Fruit fly (Drosophila melanogaster) whole organism, embryonic: ENCODE measurements around the gene Drs.

Experiments used
- ATbp ChIP-seq: fragments of 200-800 bp; sonication (Bioruptor generic); optimal IDR thresholded peaks from 2 replicates; lab custom pipeline; 2017; ENCODE audit warnings: missing biosample characterization, mild to moderate bottlenecking, missing genetic modification characterization, missing genetic modification reagents
- Atf3 ChIP-seq: fragments of 200-800 bp; sonication (Bioruptor generic); optimal IDR thresholded peaks from 3 replicates; lab custom pipeline; 2016; ENCODE audit warnings: missing biosample characterization, missing genetic modification characterization
- B-H1 ChIP-seq: fragments of 200-800 bp; sonication (Bioruptor generic); IDR thresholded peaks from 3 replicates; pipeline ENCODE4 v1.3.6; 2022; ENCODE audit warnings: missing biosample characterization, missing genetic modification characterization
- Bteb2 ChIP-seq: fragments of 200-800 bp; sonication (Bioruptor generic); optimal IDR thresholded peaks from 2 replicates; lab custom pipeline; 2016; ENCODE audit warnings: missing biosample characterization, missing genetic modification characterization
- C15 ChIP-seq: fragments of 200-800 bp; sonication (Bioruptor generic); IDR thresholded peaks from 3 replicates; pipeline ENCODE4 v1.3.6; 2022; ENCODE audit warnings: missing biosample characterization, missing genetic modification characterization
- CG10267 ChIP-seq: fragments of 200-800 bp; sonication (Bioruptor generic); optimal IDR thresholded peaks from 2 replicates; lab custom pipeline; 2018; ENCODE audit warnings: missing biosample characterization, mild to moderate bottlenecking, missing genetic modification characterization, moderate library complexity
- CG12071 ChIP-seq: fragments of 200-800 bp; sonication (Bioruptor generic); optimal IDR thresholded peaks from 3 replicates; lab custom pipeline; 2018; ENCODE audit warnings: missing biosample characterization, mild to moderate bottlenecking, missing genetic modification characterization
- CG12391 ChIP-seq: fragments of 200-800 bp; sonication (Bioruptor generic); optimal IDR thresholded peaks from 3 replicates; lab custom pipeline; 2018; ENCODE audit warnings: missing biosample characterization, mild to moderate bottlenecking, missing genetic modification characterization, moderate library complexity
- CG12744 ChIP-seq: fragments of 200-800 bp; sonication (Bioruptor generic); optimal IDR thresholded peaks from 2 replicates; lab custom pipeline; 2016; ENCODE audit warnings: missing biosample characterization, missing genetic modification characterization
- CG32767 ChIP-seq: fragments of 200-800 bp; sonication (Bioruptor generic); IDR thresholded peaks from 2 replicates; pipeline ENCODE4 v1.3.6; 2022; ENCODE audit warnings: missing biosample characterization, missing genetic modification characterization
- CG34376 ChIP-seq: fragments of 200-800 bp; sonication (Bioruptor generic); optimal IDR thresholded peaks from 2 replicates; lab custom pipeline; 2018; ENCODE audit warnings: missing biosample characterization, mild to moderate bottlenecking, missing genetic modification characterization
- CG3838 ChIP-seq: fragments of 200-800 bp; sonication (Bioruptor generic); optimal IDR thresholded peaks from 3 replicates; lab custom pipeline; 2016; ENCODE audit warnings: missing biosample characterization, missing genetic modification characterization
- CG4328 ChIP-seq: fragments of 200-800 bp; sonication (Bioruptor generic); optimal IDR thresholded peaks from 3 replicates; lab custom pipeline; 2017; ENCODE audit warnings: missing biosample characterization, missing genetic modification reagents, missing genetic modification characterization
- CG6254 ChIP-seq: fragments of 200-800 bp; sonication (Bioruptor generic); optimal IDR thresholded peaks from 3 replicates; lab custom pipeline; 2017; ENCODE audit warnings: mild to moderate bottlenecking, missing biosample characterization, missing genetic modification reagents, missing genetic modification characterization
- CG6791 ChIP-seq: fragments of 200-800 bp; sonication (Bioruptor generic); IDR thresholded peaks from 3 replicates; pipeline ENCODE4 v1.3.6; 2022; ENCODE audit warnings: missing biosample characterization, missing genetic modification characterization; ENCODE audit not compliant: partially characterized antibody
- CG7928 ChIP-seq: fragments of 200-800 bp; sonication (Bioruptor generic); optimal IDR thresholded peaks from 2 replicates; lab custom pipeline; 2017; ENCODE audit warnings: missing biosample characterization, mild to moderate bottlenecking, missing genetic modification characterization
- CG9727 ChIP-seq: fragments of 200-800 bp; sonication (Bioruptor generic); optimal IDR thresholded peaks from 3 replicates; lab custom pipeline; 2017; ENCODE audit warnings: missing biosample characterization, mild to moderate bottlenecking, missing genetic modification characterization
- CG9876 ChIP-seq: fragments of 200-800 bp; sonication (Bioruptor generic); optimal IDR thresholded peaks from 2 replicates; lab custom pipeline; 2016; ENCODE audit warnings: missing biosample characterization, missing genetic modification characterization
- Eip74EF ChIP-seq, 2 experiments: fragments of 200-800 bp in 1 of 2; fragments of >200 bp in 1 of 2; sonication (Bioruptor generic) in 1 of 2; optimal IDR thresholded peaks; 2 replicates each; lab custom pipeline; 2017 to 2019; ENCODE audit warnings: missing biosample characterization in 2 of 2, missing genetic modification characterization in 2 of 2, mild to moderate bottlenecking in 1 of 2, moderate library complexity in 1 of 2
- Ets65A ChIP-seq: fragments of 200-800 bp; sonication (Bioruptor generic); peaks from one replicate; lab custom pipeline; 2016; ENCODE audit warnings: missing biosample characterization, missing genetic modification characterization
- Hmx ChIP-seq: fragments of 200-800 bp; sonication (Bioruptor generic); optimal IDR thresholded peaks from 2 replicates; lab custom pipeline; 2016; ENCODE audit warnings: missing biosample characterization, missing genetic modification characterization
- Jarid2 ChIP-seq: fragments of 200-800 bp; sonication (Bioruptor generic); optimal IDR thresholded peaks from 3 replicates; lab custom pipeline; 2017; ENCODE audit warnings: mild to moderate bottlenecking, missing biosample characterization, missing genetic modification reagents, missing genetic modification characterization
- Max ChIP-seq: fragments of 200-800 bp; sonication (Bioruptor generic); optimal IDR thresholded peaks from 2 replicates; lab custom pipeline; 2016; ENCODE audit warnings: missing biosample characterization, mild to moderate bottlenecking, missing genetic modification characterization
- Med ChIP-seq: fragments of 200-800 bp; sonication (Bioruptor generic); peaks from one replicate; lab custom pipeline; 2016; ENCODE audit warnings: missing biosample characterization, missing genetic modification characterization, mild to moderate bottlenecking, inconsistent platforms, moderate library complexity
- Mrtf ChIP-seq: fragments of 200-800 bp; sonication (Bioruptor generic); IDR thresholded peaks from 3 replicates; pipeline ENCODE4 v1.3.6; 2022; ENCODE audit warnings: missing biosample characterization, missing genetic modification characterization
- NfI ChIP-seq: fragments of 200-800 bp; sonication (Bioruptor generic); optimal IDR thresholded peaks from 3 replicates; lab custom pipeline; 2018; ENCODE audit warnings: missing biosample characterization, mild to moderate bottlenecking, missing genetic modification characterization, moderate library complexity
- abd-A ChIP-seq: fragments of 200-800 bp; sonication (Bioruptor generic); optimal IDR thresholded peaks from 3 replicates; lab custom pipeline; 2019; ENCODE audit warnings: missing biosample characterization, mild to moderate bottlenecking, missing genetic modification characterization, moderate library complexity
- ap ChIP-seq: fragments of 200-800 bp; sonication (Bioruptor generic); IDR thresholded peaks from 2 replicates; pipeline ENCODE4 v1.3.6; 2022; ENCODE audit warnings: missing biosample characterization, missing genetic modification characterization
- az2 ChIP-seq: fragments of 200-800 bp; sonication (Bioruptor generic); optimal IDR thresholded peaks from 3 replicates; lab custom pipeline; 2016; ENCODE audit warnings: missing biosample characterization, missing genetic modification characterization
- cad ChIP-seq: fragments of >200 bp; optimal IDR thresholded peaks from 2 replicates; lab custom pipeline; 2017; ENCODE audit warnings: missing biosample characterization, missing genetic modification characterization
- cg ChIP-seq: fragments of 200-800 bp; sonication (Bioruptor generic); optimal IDR thresholded peaks from 3 replicates; lab custom pipeline; 2019; ENCODE audit warnings: missing biosample characterization, mild to moderate bottlenecking, missing genetic modification characterization, moderate library complexity
- chm ChIP-seq: fragments of 200-800 bp; sonication (Bioruptor generic); IDR thresholded peaks from 2 replicates; pipeline ENCODE4 v1.3.6; 2022; ENCODE audit warnings: missing biosample characterization, missing genetic modification characterization
- crc ChIP-seq: fragments of 200-800 bp; sonication (Bioruptor generic); optimal IDR thresholded peaks from 2 replicates; lab custom pipeline; 2016; ENCODE audit warnings: missing biosample characterization, missing genetic modification characterization
- dysf ChIP-seq: fragments of 200-800 bp; sonication (Bioruptor generic); IDR thresholded peaks from 3 replicates; pipeline ENCODE4 v1.3.6; 2022; ENCODE audit warnings: missing biosample characterization, missing genetic modification characterization
- fd96Cb ChIP-seq: fragments of 200-800 bp; sonication (Bioruptor generic); optimal IDR thresholded peaks from 2 replicates; lab custom pipeline; 2018; ENCODE audit warnings: missing biosample characterization, mild to moderate bottlenecking, missing genetic modification characterization, moderate library complexity
- hkb ChIP-seq, 2 experiments: fragments of 200-800 bp in 1 of 2; fragments of >200 bp in 1 of 2; sonication (Bioruptor generic) in 1 of 2; IDR thresholded peaks in 1 of 2; optimal IDR thresholded peaks in 1 of 2; 2 replicates each; pipeline versions ENCODE4 v1.3.6 to Lab custom; 2017 to 2022; ENCODE audit warnings: missing biosample characterization in 1 of 2, missing genetic modification characterization in 1 of 2
- lov ChIP-seq, 2 experiments: fragments of 200-800 bp in 1 of 2; fragments of >200 bp in 1 of 2; sonication (Bioruptor generic) in 1 of 2; IDR thresholded peaks in 1 of 2; optimal IDR thresholded peaks in 1 of 2; 2 replicates in 1 of 2; 3 replicates in 1 of 2; pipeline versions ENCODE4 v1.3.6 to Lab custom; 2017 to 2022; ENCODE audit warnings: missing biosample characterization in 1 of 2, missing genetic modification characterization in 1 of 2
- luna ChIP-seq: fragments of 200-800 bp; sonication (Bioruptor generic); optimal IDR thresholded peaks from 2 replicates; lab custom pipeline; 2016; ENCODE audit warnings: missing biosample characterization, missing genetic modification characterization
- mam ChIP-seq: fragments of 200-800 bp; sonication (Bioruptor generic); optimal IDR thresholded peaks from 3 replicates; lab custom pipeline; 2016; ENCODE audit warnings: missing biosample characterization, missing genetic modification characterization
- oc ChIP-seq: fragments of 200-800 bp; sonication (Bioruptor generic); optimal IDR thresholded peaks from 2 replicates; lab custom pipeline; 2018; ENCODE audit warnings: missing biosample characterization, mild to moderate bottlenecking, missing genetic modification characterization, moderate library complexity
- psq ChIP-seq: fragments of 200-800 bp; sonication (Bioruptor generic); optimal IDR thresholded peaks from 2 replicates; lab custom pipeline; 2017; ENCODE audit warnings: missing biosample characterization, missing genetic modification characterization
- tap ChIP-seq: fragments of 200-800 bp; optimal IDR thresholded peaks from 3 replicates; lab custom pipeline; 2019; ENCODE audit warnings: missing biosample characterization, mild to moderate bottlenecking, missing genetic modification characterization, moderate library complexity
- tna ChIP-seq: fragments of 200-800 bp; sonication (Bioruptor generic); IDR thresholded peaks from 2 replicates; pipeline ENCODE4 v1.3.6; 2022; ENCODE audit warnings: missing biosample characterization, missing genetic modification characterization; ENCODE audit not compliant: partially characterized antibody

The Drs gene

DNA sequence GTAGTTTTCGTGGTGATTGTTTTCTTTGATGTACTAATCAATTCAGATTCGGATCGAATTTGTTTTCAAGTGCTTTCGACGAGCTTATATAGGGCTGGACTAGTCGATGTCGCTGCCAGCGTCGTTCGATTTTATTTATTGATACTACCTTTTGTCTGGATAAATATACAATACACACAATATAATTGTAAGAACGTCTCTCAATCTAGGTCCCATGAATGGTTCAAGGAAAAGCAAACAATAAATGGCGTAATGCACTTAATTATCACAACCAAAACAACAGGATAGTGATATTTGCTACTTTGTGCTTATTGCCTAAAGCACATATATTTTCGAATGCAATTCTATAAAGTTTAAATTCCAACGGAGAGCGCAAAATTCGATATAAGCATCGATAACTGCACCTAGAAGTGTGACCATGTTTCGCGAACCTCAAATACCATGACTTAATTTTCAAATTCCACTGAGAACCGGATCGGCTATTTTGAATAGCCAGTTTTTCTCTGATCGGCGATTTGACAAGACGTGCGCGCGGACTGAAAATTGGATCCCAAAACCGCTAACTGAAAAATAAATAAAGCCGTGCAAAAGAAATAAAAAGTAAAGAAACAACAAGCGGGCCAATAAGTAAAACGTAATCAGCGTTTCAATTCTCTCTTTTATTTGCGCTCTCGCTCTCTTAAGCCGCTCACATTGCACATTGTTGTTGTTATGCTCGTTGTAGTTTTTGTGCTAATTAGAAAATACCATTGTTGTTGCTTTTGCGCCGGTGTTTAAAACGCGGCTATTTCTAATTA lies 32.8 kb upstream of the Drs start, which contains the start of the genes Drsl6 and kst (continued):
- TF ChIP-seq CG9727 (GFP tag; lab: Kevin White, UChicago) = peak; percentile 21
- peak; percentile 62 for TF ChIP-seq CG6791 (GFP tag; lab: Robert Waterston, UW)
- no peak for TF ChIP-seq CG7928 (GFP tag; lab: Kevin White, UChicago)
- TF ChIP-seq CG4328 (GFP tag; lab: Kevin White, UChicago) = no peak
- TF ChIP-seq tna (GFP tag; lab: Robert Waterston, UW) = peak; percentile 59
- peak; percentile 47 for TF ChIP-seq CG10267 (tag; lab: Kevin White, UChicago)
- no peak for TF ChIP-seq hkb (optimal IDR thresholded peaks at IDR 0.05; lab: Kevin White, UChicago)
- 0 out of 2 replicates have a peak, but pooled peaks have one; percentile 29 for TF ChIP-seq hkb (GFP tag; IDR thresholded peaks at IDR 0.05; lab: Robert Waterston, UW)
- TF ChIP-seq NfI (GFP tag; lab: Kevin White, UChicago) = no peak
- TF ChIP-seq fd96Cb = no peak
- no peak for TF ChIP-seq Atf3 (GFP tag; lab: Kevin White, UChicago)
- no peak for TF ChIP-seq dysf (GFP tag; lab: Robert Waterston, UW)

DNA sequence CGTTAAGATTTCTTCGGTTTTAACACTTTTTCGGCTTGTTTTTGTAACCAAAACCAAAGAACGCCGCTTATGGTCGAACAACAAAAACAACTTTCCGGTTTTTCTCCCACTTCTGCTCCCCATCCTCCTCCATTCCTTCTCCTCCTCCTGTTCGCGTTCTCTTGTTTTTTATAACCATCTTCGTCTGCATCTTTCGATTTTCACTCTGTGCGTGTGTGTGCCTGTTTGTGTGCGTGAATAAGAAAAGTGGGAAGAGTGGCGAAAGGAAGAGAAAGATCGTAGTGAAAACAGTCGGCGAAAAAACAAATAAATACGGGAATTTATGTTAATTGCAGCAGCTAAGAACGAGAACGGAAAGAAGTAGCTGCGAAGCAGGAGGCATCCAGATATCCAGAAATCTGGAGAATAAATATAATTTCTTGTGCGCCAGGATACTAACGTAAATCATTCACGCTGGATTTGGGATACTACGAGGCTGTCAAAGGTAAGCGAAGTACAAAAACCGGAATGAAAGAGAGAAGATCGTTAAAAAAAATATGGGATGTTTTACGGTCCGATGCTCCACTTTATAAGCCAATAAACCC lies 31.9 kb upstream of the Drs start:
- TF ChIP-seq CG12391 (tag; lab: Kevin White, UChicago) (no peak), Med (GFP tag; lab: Kevin White, UChicago) (peak; percentile 9), cg (peak; percentile 54), psq (GFP tag; lab: Kevin White, UChicago) (peak; percentile 88), lov (optimal IDR thresholded peaks at IDR 0.05; lab: Kevin White, UChicago) (no peak), lov (GFP tag; IDR thresholded peaks at IDR 0.05; lab: Robert Waterston, UW) (no peak), cad (GFP tag; lab: Kevin White, UChicago) (peak; percentile 4), CG12071 (no peak), CG34376 (GFP tag; lab: Kevin White, UChicago) (no peak), chm (GFP tag; lab: Robert Waterston, UW) (0 out of 2 replicates have a peak, but pooled peaks have one; percentile 50), CG12744 (GFP tag; lab: Kevin White, UChicago) (no peak), C15 (GFP tag; lab: Robert Waterston, UW) (no peak), CG32767 (GFP tag; lab: Robert Waterston, UW) (no peak), CG6254 (GFP tag; lab: Kevin White, UChicago) (no peak), luna (GFP tag; lab: Kevin White, UChicago) (no peak), Ets65A (peak; percentile 69), B-H1 (GFP tag; lab: Robert Waterston, UW) (no peak), Bteb2 (GFP tag; lab: Kevin White, UChicago) (no peak)
- TF ChIP-seq, all 482 proteins: peak for 6

DNA sequence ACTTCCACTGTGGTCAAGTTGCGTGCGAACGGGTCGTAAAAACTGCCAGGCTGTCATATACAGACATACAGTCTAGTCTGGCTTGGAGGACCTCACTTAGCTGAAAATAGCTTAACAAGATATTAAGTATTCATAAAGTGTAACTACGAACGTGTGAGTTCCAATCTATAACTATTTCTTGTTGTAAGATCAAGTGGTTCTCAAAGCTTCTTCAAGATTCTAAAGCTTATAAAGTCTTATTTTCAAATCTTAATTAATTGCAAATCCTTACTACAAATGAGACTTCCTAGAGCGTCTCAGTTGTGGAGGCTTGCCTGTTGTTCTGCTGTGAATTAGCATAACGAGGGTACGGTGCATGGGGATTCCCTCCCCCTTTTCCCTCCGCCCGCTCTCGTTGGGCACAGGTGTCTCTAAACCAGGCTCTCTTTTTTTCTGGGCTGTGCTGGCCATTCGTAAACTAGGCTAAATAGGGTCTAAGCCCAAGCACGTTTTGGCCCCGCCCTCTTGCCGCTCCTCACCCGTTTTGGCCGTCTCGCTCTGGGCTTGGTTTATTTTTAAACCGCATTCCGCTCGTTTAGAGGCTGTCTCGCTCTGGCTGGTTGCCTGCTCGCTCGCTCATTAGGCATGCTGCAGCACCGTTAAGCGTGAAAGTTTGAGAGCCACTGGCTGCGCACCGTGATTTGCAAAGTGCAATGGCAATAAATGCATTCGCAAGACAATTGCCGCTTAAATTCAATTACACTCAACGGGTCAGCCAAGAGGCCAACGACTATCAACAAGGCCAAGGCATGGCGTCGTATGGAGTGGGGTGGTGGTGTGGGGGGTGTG lies 31.1 kb upstream of the Drs start:
- TF ChIP-seq oc (tag; lab: Kevin White, UChicago) (peak; percentile 75), CG9876 (GFP tag; lab: Kevin White, UChicago) (no peak), ATbp (no peak), ap (GFP tag; lab: Robert Waterston, UW) (no peak), Hmx (GFP tag; lab: Kevin White, UChicago) (no peak), Eip74EF (GFP tag; optimal IDR thresholded peaks at IDR 0.05; lab: Kevin White, UChicago) (no peak), crc (GFP tag; lab: Kevin White, UChicago) (no peak), Mrtf (no peak), abd-A (no peak), Med (GFP tag; lab: Kevin White, UChicago) (peak; percentile 66), Jarid2 (no peak), az2 (no peak), CG3838 (GFP tag; lab: Kevin White, UChicago) (no peak), Max (GFP tag; lab: Kevin White, UChicago) (no peak), tap (tag; lab: Kevin White, UChicago) (no peak), mam (GFP tag; lab: Kevin White, UChicago) (no peak)
